Worm (Caenorhabditis elegans) whole organism, L4/young adult: ENCODE results near the gene stg-1.

Source experiments
- W03F9.2 ChIP-seq: fragments of 150-350 bp; optimal IDR thresholded peaks from 2 replicates; lab custom pipeline; 2014; ENCODE audit warnings: missing biosample characterization, missing genetic modification characterization
- dao-5 ChIP-seq: sonication (generic microtip); optimal IDR thresholded peaks from 2 replicates; lab custom pipeline; 2016; ENCODE audit warnings: missing genotype, missing genetic modification characterization, moderate library complexity, missing compliant biosample characterization
- him-1 ChIP-seq: sonication (generic microtip); optimal IDR thresholded peaks from 2 replicates; lab custom pipeline; 2016; ENCODE audit warnings: missing genotype, missing genetic modification reagents, missing genetic modification characterization, missing compliant biosample characterization

- TF ChIP-seq dao-5 (tag; lab: Kevin White, UChicago) (no peak), him-1 (tag; lab: Kevin White, UChicago) (no peak), W03F9.2 (tag; lab: Kevin White, UChicago) (no peak)
Measured at ce11 chrII:10048568-10048967, 11.9 kb downstream of the stg-1 start, which contains the start of gene flp-4.
